Worm (Caenorhabditis elegans) whole organism, early embryonic: ENCODE data around the gene clec-143.
"Not testable (repeated sequence)": the region's sequence is repeated elsewhere in the genome, so short reads cannot be mapped to it uniquely, and the experiment has no call there.

Source experiments
- B0310.2 ChIP-seq: sonication (generic microtip); optimal IDR thresholded peaks from 2 replicates; lab custom pipeline; 2016; ENCODE audit warnings: mild to moderate bottlenecking, missing genetic modification characterization, missing compliant biosample characterization
- F13C5.2 ChIP-seq: sonication (generic microtip); optimal IDR thresholded peaks from 2 replicates; lab custom pipeline; 2017; ENCODE audit warnings: mild to moderate bottlenecking, missing genetic modification characterization, inconsistent platforms, missing compliant biosample characterization
- aly-1 ChIP-seq: sonication (generic microtip); optimal IDR thresholded peaks from 2 replicates; lab custom pipeline; 2016; ENCODE audit warnings: missing genetic modification characterization, missing compliant biosample characterization
- ama-1 ChIP-seq: fragments of 150-350 bp; optimal IDR thresholded peaks from 2 replicates; lab custom pipeline; 2014
- ceh-13 ChIP-seq: fragments of 200-800 bp; sonication (Bioruptor generic); optimal IDR thresholded peaks from 2 replicates; lab custom pipeline; 2018; ENCODE audit warnings: mild to moderate bottlenecking, missing genetic modification characterization, missing compliant biosample characterization
- ceh-36 ChIP-seq: sonication (generic microtip); optimal IDR thresholded peaks from 2 replicates; lab custom pipeline; 2016; ENCODE audit warnings: missing genetic modification characterization, inconsistent platforms, missing compliant biosample characterization
- ets-7 ChIP-seq: sonication (generic microtip); optimal IDR thresholded peaks from 2 replicates; lab custom pipeline; 2016; ENCODE audit warnings: missing genotype, missing genetic modification characterization, missing compliant biosample characterization
- flt-1 ChIP-seq: fragments of 200-800 bp; sonication (Bioruptor generic); IDR thresholded peaks from 2 replicates; pipeline ENCODE4 v1.3.6; 2022; ENCODE audit warnings: missing genetic modification characterization, missing compliant biosample characterization
- hmbx-1 ChIP-seq: sonication (generic microtip); optimal IDR thresholded peaks from 2 replicates; lab custom pipeline; 2016; ENCODE audit warnings: mild to moderate bottlenecking, missing genetic modification characterization, missing compliant biosample characterization
- hmg-4 ChIP-seq: fragments of 200-800 bp; sonication (Bioruptor generic); optimal IDR thresholded peaks from 2 replicates; lab custom pipeline; 2018; ENCODE audit warnings: mild to moderate bottlenecking, missing genetic modification characterization, missing compliant biosample characterization
- hnd-1 ChIP-seq: sonication (generic microtip); optimal IDR thresholded peaks from 2 replicates; lab custom pipeline; 2016; ENCODE audit warnings: missing genetic modification characterization, missing compliant biosample characterization
- pes-1 ChIP-seq: fragments of 200-800 bp; sonication (Bioruptor generic); IDR thresholded peaks from 2 replicates; pipeline ENCODE4 v1.3.6; 2022; ENCODE audit warnings: missing genetic modification reagents, missing genetic modification characterization, missing compliant biosample characterization
- scrt-1 ChIP-seq: fragments of 200-800 bp; sonication (Bioruptor generic); IDR thresholded peaks from 2 replicates; pipeline ENCODE4 v1.3.6; 2022; ENCODE audit warnings: missing genetic modification characterization, missing compliant biosample characterization
- sea-1 ChIP-seq: fragments of 200-800 bp; sonication (Bioruptor generic); conservative IDR thresholded peaks from 2 replicates; pipeline ENCODE4 v1.3.6; 2022; ENCODE audit warnings: missing genetic modification characterization, missing compliant biosample characterization
- tbx-11 ChIP-seq: fragments of 200-800 bp; sonication (Bioruptor generic); IDR thresholded peaks from 2 replicates; pipeline ENCODE4 v1.3.6; 2022; ENCODE audit warnings: missing genetic modification characterization, missing compliant biosample characterization
- tbx-37 ChIP-seq: fragments of 200-800 bp; sonication (Bioruptor generic); conservative IDR thresholded peaks from 2 replicates; pipeline ENCODE4 v1.3.6; 2022; ENCODE audit warnings: missing genetic modification reagents, missing genetic modification characterization, missing compliant biosample characterization
- tra-4 ChIP-seq: sonication (generic microtip); optimal IDR thresholded peaks from 2 replicates; lab custom pipeline; 2017; ENCODE audit warnings: missing genetic modification characterization, missing compliant biosample characterization

Gene clec-143

ce11 chrII:10446300-10446699 is 23.8 kb downstream of the clec-143 start:
- TF ChIP-seq ama-1 (lab: Kevin White, UChicago) (no peak), hmbx-1 (tag; lab: Kevin White, UChicago) (no peak), F13C5.2 (tag; lab: Kevin White, UChicago) (no peak), tbx-37 (no peak), hmg-4 (GFP tag; lab: Kevin White, UChicago) (no peak), B0310.2 (tag; lab: Kevin White, UChicago) (no peak)

DNA sequence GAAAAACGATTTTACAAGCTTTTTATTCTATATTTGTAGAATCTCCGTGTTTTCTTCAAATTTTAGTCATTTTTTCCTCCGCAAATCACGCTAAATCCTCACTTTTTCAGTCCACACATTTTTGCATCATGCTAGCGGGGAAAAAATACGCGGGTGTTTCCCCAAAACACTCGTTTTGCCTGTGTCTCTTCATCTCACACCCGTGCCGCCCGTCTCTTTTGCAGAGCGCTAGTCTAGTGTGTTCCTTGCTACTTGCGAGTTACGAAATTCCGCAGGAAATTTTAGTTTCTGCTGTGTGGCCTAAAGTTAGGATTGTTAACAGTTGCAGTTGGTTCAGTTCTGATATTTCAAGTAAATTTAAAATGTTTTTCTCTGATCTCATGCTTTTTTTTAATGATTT is 24.4 kb downstream of the clec-143 start:
- TF ChIP-seq tbx-11 (GFP tag; lab: Robert Waterston, UW) (0 out of 2 replicates have a peak, but pooled peaks have one; percentile 27), tbx-37 (no peak), ets-7 (tag; lab: Kevin White, UChicago) (no peak), hmg-4 (GFP tag; lab: Kevin White, UChicago) (peak; percentile 11)

DNA sequence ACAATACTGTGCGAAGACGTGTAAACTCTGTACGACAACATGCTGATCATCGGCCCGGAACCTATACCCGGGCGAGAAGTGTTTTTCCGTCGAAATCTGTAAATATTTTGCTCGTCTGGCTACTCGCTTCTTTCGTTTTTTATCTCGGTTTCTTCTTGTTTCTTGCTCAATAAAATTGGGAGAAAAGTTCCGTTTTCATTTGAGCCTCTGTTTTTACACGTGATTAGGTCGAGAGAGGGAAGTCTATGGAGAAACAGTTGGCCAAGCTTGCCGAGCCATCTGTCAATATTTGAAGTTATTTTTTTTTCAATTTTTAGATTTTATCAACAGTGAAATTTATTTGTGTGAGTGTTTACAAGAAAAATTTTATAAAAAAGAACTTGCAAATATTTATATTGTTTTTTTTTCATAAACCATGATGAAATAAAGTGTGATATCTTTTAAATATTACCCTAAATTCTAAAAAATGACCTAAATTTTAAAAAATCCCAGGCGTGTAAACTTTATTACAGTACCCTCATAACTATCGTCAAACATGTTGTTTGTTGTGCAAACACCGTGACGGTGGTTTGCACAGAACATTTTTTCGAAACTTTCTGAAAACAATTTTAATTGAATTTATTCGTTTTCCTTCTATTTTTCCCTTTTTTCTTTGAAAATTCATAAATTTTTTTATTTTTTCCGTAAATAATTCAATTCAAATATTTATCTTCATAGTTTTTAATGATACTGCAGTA is 25.0 kb downstream of the clec-143 start:
- no peak for TF ChIP-seq scrt-1 (GFP tag; lab: Robert Waterston, UW)
- no peak for TF ChIP-seq hmg-4 (GFP tag; lab: Kevin White, UChicago)
- no peak for TF ChIP-seq ceh-13
- TF ChIP-seq hmbx-1 (tag; lab: Kevin White, UChicago), result no peak
- TF ChIP-seq sea-1, result no peak
- TF ChIP-seq pes-1 (GFP tag; lab: Robert Waterston, UW), result no peak
- TF ChIP-seq flt-1 (GFP tag; lab: Robert Waterston, UW), result no peak
- no peak for TF ChIP-seq tbx-11 (GFP tag; lab: Robert Waterston, UW)
- no peak for TF ChIP-seq F13C5.2 (tag; lab: Kevin White, UChicago)
- TF ChIP-seq tbx-37, result no peak
- no peak for TF ChIP-seq aly-1 (tag; lab: Kevin White, UChicago)
- TF ChIP-seq B0310.2 (tag; lab: Kevin White, UChicago), result no peak
- TF ChIP-seq ceh-36 (tag; lab: Kevin White, UChicago), result no peak

ce11 chrII:10443898-10444297 is 26.2 kb downstream of the clec-143 start:
- TF ChIP-seq tbx-11 (GFP tag; lab: Robert Waterston, UW) (no peak), ets-7 (tag; lab: Kevin White, UChicago) (no peak), flt-1 (GFP tag; lab: Robert Waterston, UW) (no peak), scrt-1 (GFP tag; lab: Robert Waterston, UW) (no peak), F13C5.2 (tag; lab: Kevin White, UChicago) (no peak), tbx-37 (no peak), ama-1 (lab: Kevin White, UChicago) (no peak)

ce11 chrII:10442846-10443245 is 27.3 kb downstream of the clec-143 start, which contains the start of gene ZK673.1:
Gene ZK673.1, plus strand, starts transcription at chrII:10443146.
- not testable (repeated sequence) for TF ChIP-seq ceh-13; sea-1; pes-1 (GFP tag; lab: Robert Waterston, UW)

- TF ChIP-seq flt-1 (GFP tag; lab: Robert Waterston, UW) (no peak), B0310.2 (tag; lab: Kevin White, UChicago) (no peak), ets-7 (tag; lab: Kevin White, UChicago) (no peak), ceh-13 (no peak)
Observed at ce11 chrII:10439976-10440375, 30.1 kb downstream of the clec-143 start, which contains the start of gene E04D5.4. Gene E04D5.4, plus strand, starts transcription at chrII:10440276.

DNA sequence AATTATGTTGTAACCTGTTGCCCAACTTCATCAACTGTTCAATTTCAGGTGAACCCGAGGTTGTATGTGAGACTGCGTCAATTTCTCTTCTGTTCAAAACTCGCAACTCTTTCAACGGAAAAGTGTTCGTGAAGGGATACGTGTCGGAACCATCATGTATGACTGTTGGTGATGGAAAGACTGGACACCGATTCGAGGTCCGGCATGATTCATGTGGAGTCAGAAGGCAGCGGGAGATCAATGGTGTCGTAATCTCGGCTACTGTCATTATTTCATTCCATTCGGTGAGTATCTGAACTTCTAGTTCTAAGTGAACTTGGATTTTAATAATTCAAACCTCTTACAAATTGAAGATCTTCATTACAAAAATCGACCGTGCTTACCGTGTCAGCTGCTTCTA is 32.3 kb downstream of the clec-143 start:
- no peak for TF ChIP-seq ets-7 (tag; lab: Kevin White, UChicago)
- no peak for TF ChIP-seq flt-1 (GFP tag; lab: Robert Waterston, UW)
- no peak for TF ChIP-seq hnd-1 (tag; lab: Kevin White, UChicago)
- no peak for TF ChIP-seq F13C5.2 (tag; lab: Kevin White, UChicago)

DNA sequence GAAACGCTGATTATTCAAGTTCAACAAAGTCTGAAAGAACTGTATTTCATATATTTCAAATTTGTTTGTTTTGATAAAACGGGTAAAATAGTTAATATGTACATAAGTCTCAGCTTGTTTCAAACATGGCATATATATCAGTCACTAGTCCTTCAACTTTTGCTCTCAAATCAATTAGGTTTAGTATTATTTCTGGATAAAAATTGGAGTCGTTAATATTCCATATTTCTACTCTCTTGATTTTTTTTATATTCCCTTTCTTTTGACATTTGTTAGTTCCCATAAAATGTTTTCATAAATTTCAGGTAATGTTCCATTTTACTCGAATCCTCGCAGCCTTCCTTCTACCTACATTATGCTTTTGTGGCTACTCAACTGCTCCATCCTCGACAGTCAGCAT is 34.3 kb downstream of the clec-143 start, which contains the start of gene cut-4:
Gene cut-4 (plus strand): TSS at position 301 of the 400 bp plus-strand sequence.
- TF ChIP-seq sea-1, result no peak
- TF ChIP-seq ama-1 (lab: Kevin White, UChicago), result no peak
- no peak for TF ChIP-seq ets-7 (tag; lab: Kevin White, UChicago)
- no peak for TF ChIP-seq tbx-11 (GFP tag; lab: Robert Waterston, UW)
- TF ChIP-seq flt-1 (GFP tag; lab: Robert Waterston, UW), result no peak
- TF ChIP-seq F13C5.2 (tag; lab: Kevin White, UChicago), result no peak
- TF ChIP-seq tra-4 (tag; lab: Kevin White, UChicago), result no peak
- TF ChIP-seq hnd-1 (tag; lab: Kevin White, UChicago), result no peak
- no peak for TF ChIP-seq ceh-36 (tag; lab: Kevin White, UChicago)
- no peak for TF ChIP-seq B0310.2 (tag; lab: Kevin White, UChicago)
- no peak for TF ChIP-seq aly-1 (tag; lab: Kevin White, UChicago)
- no peak for TF ChIP-seq hmg-4 (GFP tag; lab: Kevin White, UChicago)
- TF ChIP-seq ceh-13, result no peak
- TF ChIP-seq tbx-37, result no peak
- TF ChIP-seq scrt-1 (GFP tag; lab: Robert Waterston, UW), result no peak
- no peak for TF ChIP-seq hmbx-1 (tag; lab: Kevin White, UChicago)
- no peak for TF ChIP-seq pes-1 (GFP tag; lab: Robert Waterston, UW)
